Fruit fly (Drosophila melanogaster) whole organism, embryonic: ENCODE measurements around the gene CG18662.

Source experiments
- Antp ChIP-seq: fragments of 200-800 bp; sonication (Bioruptor generic); optimal IDR thresholded peaks from 3 replicates; lab custom pipeline; 2016; ENCODE audit warnings: missing biosample characterization, missing genetic modification characterization
- B-H2 ChIP-seq: fragments of 200-800 bp; sonication (Bioruptor generic); optimal IDR thresholded peaks from 2 replicates; lab custom pipeline; 2018; ENCODE audit warnings: missing biosample characterization, mild to moderate bottlenecking, missing genetic modification characterization
- CG10959 ChIP-seq: fragments of 200-800 bp; sonication (Bioruptor generic); IDR thresholded peaks from 2 replicates; pipeline ENCODE4 v1.3.6; 2022; ENCODE audit warnings: missing biosample characterization, missing genetic modification characterization
- CG8478 ChIP-seq: fragments of >200 bp; optimal IDR thresholded peaks from 2 replicates; lab custom pipeline; 2018
- Fer1 ChIP-seq: fragments of 200-800 bp; sonication (Bioruptor generic); optimal IDR thresholded peaks from 2 replicates; lab custom pipeline; 2017; ENCODE audit warnings: missing biosample characterization, mild to moderate bottlenecking, missing genetic modification characterization
- btn ChIP-seq: fragments of 200-800 bp; sonication (Bioruptor generic); optimal IDR thresholded peaks from 2 replicates; lab custom pipeline; 2016; ENCODE audit warnings: missing biosample characterization, missing genetic modification characterization
- fd3F ChIP-seq: fragments of 200-800 bp; sonication (Bioruptor generic); optimal IDR thresholded peaks from 2 replicates; lab custom pipeline; 2018; ENCODE audit warnings: missing biosample characterization, mild to moderate bottlenecking, missing genetic modification characterization, moderate library complexity
- jing ChIP-seq: fragments of 200-800 bp; sonication (Bioruptor generic); optimal IDR thresholded peaks from 2 replicates; lab custom pipeline; 2018; ENCODE audit warnings: missing biosample characterization, mild to moderate bottlenecking, missing genetic modification characterization
- pan ChIP-seq, 4 experiments: fragments of >200 bp in 3 of 4; fragments of 200-800 bp in 1 of 4; sonication (Bioruptor generic) in 1 of 4; optimal IDR thresholded peaks in 3 of 4; IDR thresholded peaks in 1 of 4; 2 replicates each; pipeline versions ENCODE4 v1.3.6 to Lab custom; 2017 to 2022; ENCODE audit warnings: missing biosample characterization in 2 of 4, missing genetic modification characterization in 2 of 4, mixed read lengths in 1 of 4
- sqz ChIP-seq: fragments of 200-800 bp; sonication (Bioruptor generic); optimal IDR thresholded peaks from 3 replicates; lab custom pipeline; 2018; ENCODE audit warnings: missing biosample characterization, mild to moderate bottlenecking, missing genetic modification characterization
- ttk ChIP-seq: fragments of 200-800 bp; sonication (Bioruptor generic); IDR thresholded peaks from 2 replicates; pipeline ENCODE4 v2.1.2; 2022; ENCODE audit warnings: missing biosample characterization, missing genetic modification characterization
- vfl ChIP-seq: fragments of 200-800 bp; sonication (Bioruptor generic); optimal IDR thresholded peaks from 2 replicates; lab custom pipeline; 2016; ENCODE audit warnings: missing biosample characterization, missing genetic modification characterization

- no peak for TF ChIP-seq ttk (GFP tag; lab: Robert Waterston, UW)
- TF ChIP-seq CG8478 (lab: Kevin White, UChicago): no peak
- TF ChIP-seq fd3F (GFP tag; lab: Kevin White, UChicago): no peak
- no peak for TF ChIP-seq btn (GFP tag; lab: Kevin White, UChicago)
- TF ChIP-seq CG10959 (GFP tag; lab: Robert Waterston, UW): no peak
- no peak for TF ChIP-seq pan (optimal IDR thresholded peaks at IDR 0.05; lab: Kevin White, UChicago)
- TF ChIP-seq pan (GFP tag; optimal IDR thresholded peaks at IDR 0.05 in 1 of 2, IDR thresholded peaks at IDR 0.05 in 1 of 2): no peak
- no peak for TF ChIP-seq sqz
- peak; percentile 6 for TF ChIP-seq Fer1
- TF ChIP-seq jing (GFP tag; lab: Kevin White, UChicago): no peak
- no peak for TF ChIP-seq Antp (GFP tag; lab: Kevin White, UChicago)
- no peak for TF ChIP-seq vfl (GFP tag; lab: Kevin White, UChicago)
- TF ChIP-seq B-H2 (GFP tag; lab: Kevin White, UChicago): peak; percentile 27
Measured at dm6 chr2L:8943110-8943509, 37.3 kb upstream of the CG18662 start, which contains the start of gene CG9515.
